Fruit fly (Drosophila melanogaster) whole organism, embryonic: Measurements from ENCODE around the gene CG6790.

Experiments used
- Atf-2 ChIP-seq: fragments of 200-800 bp; sonication (Bioruptor generic); optimal IDR thresholded peaks from 2 replicates; lab custom pipeline; 2016; ENCODE audit warnings: missing biosample characterization, missing genetic modification characterization
- Awh ChIP-seq: fragments of 200-800 bp; sonication (Bioruptor generic); IDR thresholded peaks from 2 replicates; pipeline ENCODE4, ENCODE4 v1.3.6; 2022; ENCODE audit warnings: missing biosample characterization, missing genetic modification characterization
- BEAF-32 ChIP-seq: fragments of 200-800 bp; sonication (Bioruptor generic); optimal IDR thresholded peaks from 3 replicates; lab custom pipeline; 2017; ENCODE audit warnings: missing biosample characterization, missing genetic modification characterization, mild to moderate bottlenecking, moderate library complexity, missing genetic modification reagents
- Bteb2 ChIP-seq: fragments of 200-800 bp; sonication (Bioruptor generic); optimal IDR thresholded peaks from 2 replicates; lab custom pipeline; 2016; ENCODE audit warnings: missing biosample characterization, missing genetic modification characterization
- CG10959 ChIP-seq: fragments of 200-800 bp; sonication (Bioruptor generic); IDR thresholded peaks from 2 replicates; pipeline ENCODE4 v1.3.6; 2022; ENCODE audit warnings: missing biosample characterization, missing genetic modification characterization
- CG10979 ChIP-seq: fragments of 200-800 bp; sonication (Bioruptor generic); optimal IDR thresholded peaks from 2 replicates; lab custom pipeline; 2018; ENCODE audit warnings: missing biosample characterization, mild to moderate bottlenecking, missing genetic modification characterization, moderate library complexity
- CG11456 ChIP-seq: fragments of 200-800 bp; sonication (Bioruptor generic); IDR thresholded peaks from 3 replicates; pipeline ENCODE4 v1.3.6; 2022; ENCODE audit warnings: missing biosample characterization, missing genetic modification characterization
- CG12155 ChIP-seq: fragments of 200-800 bp; sonication (Bioruptor generic); optimal IDR thresholded peaks from 3 replicates; lab custom pipeline; 2016; ENCODE audit warnings: missing biosample characterization, missing genetic modification characterization
- CG12236 ChIP-seq: fragments of 200-800 bp; sonication (Bioruptor generic); optimal IDR thresholded peaks from 2 replicates; lab custom pipeline; 2016; ENCODE audit warnings: missing biosample characterization, missing genetic modification characterization
- CG13123 ChIP-seq: fragments of 200-800 bp; sonication (Bioruptor generic); optimal IDR thresholded peaks from 2 replicates; lab custom pipeline; 2016; ENCODE audit warnings: missing biosample characterization, missing genetic modification characterization
- CG13894 ChIP-seq: fragments of 200-800 bp; sonication (Bioruptor generic); optimal IDR thresholded peaks from 3 replicates; lab custom pipeline; 2018; ENCODE audit warnings: missing biosample characterization, mild to moderate bottlenecking, missing genetic modification characterization, moderate library complexity
- CG14710 ChIP-seq: fragments of 200-800 bp; sonication (Bioruptor generic); optimal IDR thresholded peaks from 3 replicates; lab custom pipeline; 2019; ENCODE audit warnings: missing biosample characterization, mild to moderate bottlenecking, missing genetic modification characterization, moderate library complexity
- CG15479 ChIP-seq: fragments of 200-800 bp; sonication (Bioruptor generic); optimal IDR thresholded peaks from 3 replicates; lab custom pipeline; 2019; ENCODE audit warnings: missing biosample characterization, mild to moderate bottlenecking, missing genetic modification characterization, moderate library complexity
- CG1602 ChIP-seq: fragments of 200-800 bp; sonication (Bioruptor generic); optimal IDR thresholded peaks from 3 replicates; lab custom pipeline; 2016; ENCODE audit warnings: missing biosample characterization, missing genetic modification characterization
- CG18262 ChIP-seq: fragments of 200-800 bp; optimal IDR thresholded peaks from 3 replicates; lab custom pipeline; 2019; ENCODE audit warnings: missing biosample characterization, mild to moderate bottlenecking, missing genetic modification characterization, moderate library complexity
- CG31224 ChIP-seq: fragments of 200-800 bp; sonication (Bioruptor generic); IDR thresholded peaks from 2 replicates; pipeline ENCODE4 v1.3.6; 2022; ENCODE audit warnings: missing biosample characterization, missing genetic modification characterization
- CG33213 ChIP-seq: fragments of 200-800 bp; sonication (Bioruptor generic); optimal IDR thresholded peaks from 3 replicates; lab custom pipeline; 2016; ENCODE audit warnings: missing biosample characterization, missing genetic modification characterization
- CG3847 ChIP-seq: fragments of 200-800 bp; sonication (Bioruptor generic); IDR thresholded peaks from 2 replicates; pipeline ENCODE4 v1.3.6; 2022; ENCODE audit warnings: missing biosample characterization, missing genetic modification characterization
- CG4730 ChIP-seq: fragments of 200-800 bp; sonication (Bioruptor generic); IDR thresholded peaks from 2 replicates; pipeline ENCODE4 v1.3.6; 2022; ENCODE audit warnings: missing biosample characterization, missing genetic modification characterization
- CG8089 ChIP-seq: fragments of 200-800 bp; sonication (Bioruptor generic); optimal IDR thresholded peaks from 3 replicates; lab custom pipeline; 2016; ENCODE audit warnings: missing biosample characterization, missing genetic modification characterization
- CG8944 ChIP-seq: fragments of 200-800 bp; sonication (Bioruptor generic); optimal IDR thresholded peaks from 3 replicates; lab custom pipeline; 2016; ENCODE audit warnings: missing biosample characterization, missing genetic modification characterization
- CG9609 ChIP-seq: fragments of 200-800 bp; sonication (Bioruptor generic); optimal IDR thresholded peaks from 3 replicates; lab custom pipeline; 2016; ENCODE audit warnings: missing biosample characterization, missing genetic modification characterization
- CTCF ChIP-seq: fragments of 200-800 bp; sonication (Bioruptor generic); optimal IDR thresholded peaks from 2 replicates; lab custom pipeline; 2017; ENCODE audit warnings: missing biosample characterization, mild to moderate bottlenecking, missing genetic modification characterization, moderate library complexity
- Dbx ChIP-seq: fragments of 200-800 bp; sonication (Bioruptor generic); IDR thresholded peaks from 3 replicates; pipeline ENCODE4 v1.3.6; 2022; ENCODE audit warnings: missing biosample characterization, missing genetic modification characterization
- Deaf1 ChIP-seq: fragments of 200-800 bp; optimal IDR thresholded peaks from 3 replicates; lab custom pipeline; 2019; ENCODE audit warnings: missing biosample characterization, mild to moderate bottlenecking, missing genetic modification characterization, moderate library complexity
- Dip2 ChIP-seq: fragments of 200-800 bp; sonication (Bioruptor generic); IDR thresholded peaks from 2 replicates; pipeline ENCODE4 v1.3.6; 2022; ENCODE audit warnings: missing biosample characterization, missing genetic modification characterization
- Doc2 ChIP-seq: fragments of 200-800 bp; sonication (Bioruptor generic); IDR thresholded peaks from 2 replicates; pipeline ENCODE4 v1.3.6; 2022; ENCODE audit warnings: missing biosample characterization, missing genetic modification characterization
- Drgx ChIP-seq: fragments of 200-800 bp; sonication (Bioruptor generic); IDR thresholded peaks from 2 replicates; pipeline ENCODE4 v1.3.6; 2022; ENCODE audit warnings: missing biosample characterization, missing genetic modification characterization
- Med ChIP-seq: fragments of 200-800 bp; sonication (Bioruptor generic); peaks from one replicate; lab custom pipeline; 2016; ENCODE audit warnings: missing biosample characterization, missing genetic modification characterization, mild to moderate bottlenecking, inconsistent platforms, moderate library complexity
- Mes4 ChIP-seq: fragments of 200-800 bp; sonication (Bioruptor generic); optimal IDR thresholded peaks from 2 replicates; lab custom pipeline; 2016; ENCODE audit warnings: missing biosample characterization, missing genetic modification characterization
- Mrtf ChIP-seq: fragments of 200-800 bp; sonication (Bioruptor generic); IDR thresholded peaks from 3 replicates; pipeline ENCODE4 v1.3.6; 2022; ENCODE audit warnings: missing biosample characterization, missing genetic modification characterization
- Myb ChIP-seq: fragments of 200-800 bp; sonication (Bioruptor generic); optimal IDR thresholded peaks from 2 replicates; lab custom pipeline; 2016; ENCODE audit warnings: missing biosample characterization, missing genetic modification characterization
- Neu2 ChIP-seq: fragments of 200-800 bp; sonication (Bioruptor generic); optimal IDR thresholded peaks from 3 replicates; lab custom pipeline; 2016; ENCODE audit warnings: missing biosample characterization, missing genetic modification characterization, borderline replicate concordance
- Optix ChIP-seq: fragments of 200-800 bp; sonication (Bioruptor generic); IDR thresholded peaks from 3 replicates; pipeline ENCODE4 v1.3.6; 2022; ENCODE audit warnings: missing biosample characterization, missing genetic modification characterization
- Rx ChIP-seq: fragments of 200-800 bp; sonication (Bioruptor generic); IDR thresholded peaks from 2 replicates; pipeline ENCODE4 v1.3.6; 2022; ENCODE audit warnings: missing biosample characterization, missing genetic modification characterization
- Spps ChIP-seq: fragments of 200-800 bp; sonication (Bioruptor generic); optimal IDR thresholded peaks from 2 replicates; lab custom pipeline; 2018; ENCODE audit warnings: missing biosample characterization, mild to moderate bottlenecking, missing genetic modification characterization
- abd-A ChIP-seq: fragments of 200-800 bp; sonication (Bioruptor generic); optimal IDR thresholded peaks from 3 replicates; lab custom pipeline; 2019; ENCODE audit warnings: missing biosample characterization, mild to moderate bottlenecking, missing genetic modification characterization, moderate library complexity
- chinmo ChIP-seq: fragments of 200-800 bp; sonication (Bioruptor generic); IDR thresholded peaks from 4 replicates; pipeline ENCODE4 v1.3.6; 2022; ENCODE audit warnings: missing biosample characterization, missing genetic modification characterization; ENCODE audit not compliant: partially characterized antibody
- corto ChIP-seq: fragments of 200-800 bp; sonication (Bioruptor generic); optimal IDR thresholded peaks from 2 replicates; lab custom pipeline; 2016; ENCODE audit warnings: missing biosample characterization, mild to moderate bottlenecking, missing genetic modification characterization, moderate library complexity
- dimm ChIP-seq: fragments of 200-800 bp; sonication (Bioruptor generic); IDR thresholded peaks from 2 replicates; pipeline ENCODE4 v1.3.6; 2022; ENCODE audit warnings: missing biosample characterization, missing genetic modification characterization
- ems ChIP-seq: fragments of 200-800 bp; sonication (Bioruptor generic); optimal IDR thresholded peaks from 3 replicates; lab custom pipeline; 2016; ENCODE audit warnings: missing biosample characterization, missing genetic modification characterization
- gsb ChIP-seq: fragments of 200-800 bp; sonication (Bioruptor generic); IDR thresholded peaks from 2 replicates; pipeline ENCODE4 v1.3.6; 2022; ENCODE audit warnings: missing biosample characterization, missing genetic modification characterization
- hbn ChIP-seq: fragments of 200-800 bp; sonication (Bioruptor generic); IDR thresholded peaks from 2 replicates; pipeline ENCODE4 v1.3.6; 2022; ENCODE audit warnings: missing biosample characterization, missing genetic modification characterization; ENCODE audit not compliant: partially characterized antibody
- pho ChIP-seq: fragments of 200-800 bp; sonication (Bioruptor generic); optimal IDR thresholded peaks from 2 replicates; lab custom pipeline; 2016; ENCODE audit warnings: missing biosample characterization, missing genetic modification characterization
- sc ChIP-seq, 3 experiments: fragments of >200 bp in 2 of 3; fragments of 200-800 bp in 1 of 3; sonication (Bioruptor generic) in 1 of 3; optimal IDR thresholded peaks; 2 replicates in 2 of 3; 3 replicates in 1 of 3; lab custom pipeline; 2017; ENCODE audit warnings: mild to moderate bottlenecking in 1 of 3, missing biosample characterization in 1 of 3, missing genetic modification characterization in 1 of 3, missing genetic modification reagents in 1 of 3
- seq ChIP-seq: fragments of 200-800 bp; sonication (Bioruptor generic); IDR thresholded peaks from 2 replicates; pipeline ENCODE4 v1.3.6; 2022; ENCODE audit warnings: missing biosample characterization, missing genetic modification characterization
- shn ChIP-seq: fragments of 200-800 bp; sonication (Bioruptor generic); optimal IDR thresholded peaks from 3 replicates; lab custom pipeline; 2016; ENCODE audit warnings: missing biosample characterization, missing genetic modification characterization
- sqz ChIP-seq: fragments of 200-800 bp; sonication (Bioruptor generic); optimal IDR thresholded peaks from 3 replicates; lab custom pipeline; 2018; ENCODE audit warnings: missing biosample characterization, mild to moderate bottlenecking, missing genetic modification characterization
- yki ChIP-seq: fragments of >200 bp; optimal IDR thresholded peaks from 3 replicates; lab custom pipeline; 2018

The CG6790 gene

DNA sequence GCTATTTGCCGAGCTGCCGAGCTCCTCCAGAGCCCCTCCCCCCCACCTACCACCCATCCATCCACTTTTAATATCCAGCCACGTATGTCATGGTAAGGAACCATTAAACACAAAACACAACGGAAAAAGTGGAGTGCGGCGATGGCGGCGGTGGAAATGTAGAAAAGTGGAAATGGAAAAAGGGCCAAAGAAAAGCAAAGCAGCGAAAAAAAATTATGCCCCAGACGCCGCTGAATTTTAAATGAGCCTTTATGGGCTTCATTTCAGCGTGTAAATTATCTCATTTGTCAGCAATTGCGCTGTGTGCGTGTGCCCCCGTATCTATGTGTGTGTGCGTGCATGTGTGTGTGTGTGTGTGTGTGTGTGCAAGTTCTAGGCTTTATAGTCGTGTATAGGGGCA lies 27.5 kb downstream of the CG6790 start (continued):
- TF ChIP-seq sqz (GFP tag; lab: Kevin White, UChicago), result no peak
- TF ChIP-seq dimm, result no peak
- TF ChIP-seq CG13123 (GFP tag; lab: Kevin White, UChicago), result no peak
- no peak for TF ChIP-seq shn (GFP tag; lab: Kevin White, UChicago)
- TF ChIP-seq Doc2 (GFP tag; lab: Robert Waterston, UW), result no peak

dm6 chr3R:11544150-11544549 lies 34.4 kb downstream of the CG6790 start:
- TF ChIP-seq chinmo (GFP tag; lab: Robert Waterston, UW) (no peak), CTCF (GFP tag; lab: Kevin White, UChicago) (peak; percentile 80)

dm6 chr3R:11542899-11543619 lies 35.5 kb downstream of the CG6790 start, which contains the start of gene dpr4:
Gene dpr4 (minus strand): TSS chr3R:11542949.
- TF ChIP-seq pho, result no peak
- peak; percentile 57 for TF ChIP-seq CG15479
- no peak for TF ChIP-seq CG3847
- no peak for TF ChIP-seq CG12155
- TF ChIP-seq CG13894 (tag; lab: Kevin White, UChicago), result peak; percentile 84
- no peak for TF ChIP-seq CG1602 (GFP tag; lab: Kevin White, UChicago)
- no peak for TF ChIP-seq Med (GFP tag; lab: Kevin White, UChicago)
- TF ChIP-seq Optix (GFP tag; lab: Robert Waterston, UW), result no peak
- TF ChIP-seq CG12236, result no peak
- TF ChIP-seq Mes4 (GFP tag; lab: Kevin White, UChicago), result no peak
- no peak for TF ChIP-seq CG10979 (tag; lab: Kevin White, UChicago)
- no peak for TF ChIP-seq BEAF-32 (GFP tag; lab: Kevin White, UChicago)
- TF ChIP-seq hbn (GFP tag; lab: Robert Waterston, UW), result no peak
- TF ChIP-seq Myb (GFP tag; lab: Kevin White, UChicago), result no peak
- TF ChIP-seq Neu2 (GFP tag; lab: Kevin White, UChicago), result no peak
- no peak for TF ChIP-seq CG11456 (GFP tag; lab: Robert Waterston, UW)
- no peak for TF ChIP-seq CG8089 (GFP tag; lab: Kevin White, UChicago)
- no peak for TF ChIP-seq Bteb2
- no peak for TF ChIP-seq Drgx
- TF ChIP-seq Deaf1 (tag; lab: Kevin White, UChicago), result peak; percentile 92
- no peak for TF ChIP-seq Dbx (GFP tag; lab: Robert Waterston, UW)
- no peak for TF ChIP-seq CG31224
- TF ChIP-seq CG10959 (GFP tag; lab: Robert Waterston, UW), result no peak
- no peak for TF ChIP-seq CG14710 (tag; lab: Kevin White, UChicago)
- TF ChIP-seq Dip2 (GFP tag; lab: Robert Waterston, UW), result no peak
- TF ChIP-seq CG33213 (GFP tag; lab: Kevin White, UChicago), result no peak
- TF ChIP-seq corto (GFP tag; lab: Kevin White, UChicago), result no peak
- TF ChIP-seq Rx, result no peak
- no peak for TF ChIP-seq sc (optimal IDR thresholded peaks at IDR 0.05; lab: Kevin White, UChicago)
- TF ChIP-seq sc (GFP tag; optimal IDR thresholded peaks at IDR 0.05; lab: Kevin White, UChicago), result no peak
- TF ChIP-seq gsb (GFP tag; lab: Robert Waterston, UW), result no peak
- TF ChIP-seq CG18262 (tag; lab: Kevin White, UChicago), result no peak
- TF ChIP-seq Atf-2 (GFP tag; lab: Kevin White, UChicago), result no peak
- peak; percentile 59 for TF ChIP-seq abd-A (tag; lab: Kevin White, UChicago)
- TF ChIP-seq seq (GFP tag; lab: Robert Waterston, UW), result no peak
- no peak for TF ChIP-seq ems
- no peak for TF ChIP-seq Spps (tag; lab: Kevin White, UChicago)
- no peak for TF ChIP-seq Mrtf (GFP tag; lab: Robert Waterston, UW)
- no peak for TF ChIP-seq CG9609
- no peak for TF ChIP-seq CG8944 (GFP tag; lab: Kevin White, UChicago)
- no peak for TF ChIP-seq yki (lab: Kevin White, UChicago)
- no peak for TF ChIP-seq Awh (GFP tag; lab: Robert Waterston, UW)
- no peak for TF ChIP-seq CG4730 (GFP tag; lab: Robert Waterston, UW)
